Fruit fly (Drosophila melanogaster) whole organism, prepupa: Measurements from ENCODE around the gene Sgs3.

ENCODE experiments used
- CG10669 ChIP-seq: fragments of 200-800 bp; sonication (Bioruptor generic); optimal IDR thresholded peaks from 3 replicates; lab custom pipeline; 2018; ENCODE audit warnings: missing biosample characterization, mild to moderate bottlenecking, missing genetic modification characterization, moderate library complexity
- CG11294 ChIP-seq: fragments of 200-800 bp; sonication (Bioruptor generic); IDR thresholded peaks from 2 replicates; pipeline ENCODE4 v1.3.6; 2022; ENCODE audit warnings: missing biosample characterization, missing genetic modification characterization
- CG11762 ChIP-seq: fragments of 200-800 bp; sonication (Bioruptor generic); optimal IDR thresholded peaks from 3 replicates; lab custom pipeline; 2016; ENCODE audit warnings: missing biosample characterization, missing genetic modification characterization; ENCODE audit not compliant: insufficient read depth
- CG11902 ChIP-seq: fragments of 200-800 bp; sonication (Bioruptor generic); optimal IDR thresholded peaks from 3 replicates; lab custom pipeline; 2016; ENCODE audit warnings: missing biosample characterization, missing genetic modification characterization
- CG15336 ChIP-seq: fragments of 200-800 bp; sonication (Bioruptor generic); IDR thresholded peaks from 2 replicates; pipeline ENCODE4 v1.3.6; 2022; ENCODE audit warnings: missing biosample characterization, missing genetic modification characterization
- CG16779 ChIP-seq: fragments of 200-800 bp; sonication (Bioruptor generic); optimal IDR thresholded peaks from 3 replicates; lab custom pipeline; 2017; ENCODE audit warnings: missing biosample characterization, mild to moderate bottlenecking, missing genetic modification characterization
- CG3032 ChIP-seq: fragments of 200-800 bp; optimal IDR thresholded peaks from 2 replicates; lab custom pipeline; 2019; ENCODE audit warnings: missing biosample characterization, mild to moderate bottlenecking, missing genetic modification characterization, moderate library complexity
- CG31627 ChIP-seq: fragments of 200-800 bp; sonication (Bioruptor generic); optimal IDR thresholded peaks from 3 replicates; lab custom pipeline; 2016; ENCODE audit warnings: missing biosample characterization, missing genetic modification characterization
- CG32006 ChIP-seq: fragments of 200-800 bp; sonication (Bioruptor generic); optimal IDR thresholded peaks from 3 replicates; lab custom pipeline; 2017; ENCODE audit warnings: missing biosample characterization, mild to moderate bottlenecking, missing genetic modification characterization
- CG34406 ChIP-seq: fragments of 200-800 bp; sonication (Bioruptor generic); optimal IDR thresholded peaks from 3 replicates; lab custom pipeline; 2016; ENCODE audit warnings: missing biosample characterization, missing genetic modification characterization
- CG3919 ChIP-seq: fragments of 200-800 bp; sonication (Bioruptor generic); optimal IDR thresholded peaks from 3 replicates; lab custom pipeline; 2016; ENCODE audit warnings: missing biosample characterization, missing genetic modification characterization
- CG4318 ChIP-seq: fragments of 200-800 bp; sonication (Bioruptor generic); optimal IDR thresholded peaks from 3 replicates; lab custom pipeline; 2017; ENCODE audit warnings: missing biosample characterization, mild to moderate bottlenecking, missing genetic modification characterization
- CG6163 ChIP-seq: fragments of 200-800 bp; sonication (Bioruptor generic); IDR thresholded peaks from 3 replicates; pipeline ENCODE4 v1.3.6; 2022; ENCODE audit warnings: missing biosample characterization, missing genetic modification characterization
- CG6792 ChIP-seq: fragments of 200-800 bp; sonication (Bioruptor generic); optimal IDR thresholded peaks from 3 replicates; lab custom pipeline; 2016; ENCODE audit warnings: missing biosample characterization, missing genetic modification characterization
- CG6808 ChIP-seq: fragments of 200-800 bp; sonication (Bioruptor generic); optimal IDR thresholded peaks from 3 replicates; lab custom pipeline; 2017; ENCODE audit warnings: missing biosample characterization, missing genetic modification characterization, mild to moderate bottlenecking, moderate library complexity, missing genetic modification reagents
- CG6854 ChIP-seq: fragments of 200-800 bp; sonication (Bioruptor generic); optimal IDR thresholded peaks from 2 replicates; lab custom pipeline; 2017; ENCODE audit warnings: missing biosample characterization, mild to moderate bottlenecking, missing genetic modification characterization
- CG7368 ChIP-seq: fragments of 200-800 bp; sonication (Bioruptor generic); optimal IDR thresholded peaks from 3 replicates; lab custom pipeline; 2016; ENCODE audit warnings: missing biosample characterization, missing genetic modification characterization
- CG8119 ChIP-seq: fragments of 200-800 bp; sonication (Bioruptor generic); IDR thresholded peaks from 3 replicates; pipeline ENCODE4 v1.3.6; 2022; ENCODE audit warnings: missing biosample characterization, missing genetic modification characterization
- CG9139 ChIP-seq: fragments of 200-800 bp; sonication (Bioruptor generic); optimal IDR thresholded peaks from 3 replicates; lab custom pipeline; 2017; ENCODE audit warnings: missing biosample characterization, mild to moderate bottlenecking, missing genetic modification characterization
- Eip75B ChIP-seq: fragments of 200-800 bp; sonication (Bioruptor generic); optimal IDR thresholded peaks from 3 replicates; lab custom pipeline; 2016; ENCODE audit warnings: missing biosample characterization, missing genetic modification characterization
- Eip78C ChIP-seq: fragments of 200-800 bp; sonication (Bioruptor generic); peaks from one replicate; lab custom pipeline; 2016; ENCODE audit warnings: missing biosample characterization, missing genetic modification characterization
- Eip93F ChIP-seq: fragments of 200-800 bp; sonication (Bioruptor generic); optimal IDR thresholded peaks from 2 replicates; lab custom pipeline; 2016; ENCODE audit warnings: missing biosample characterization, mild to moderate bottlenecking, missing genetic modification characterization
- Ets21C ChIP-seq: fragments of 200-800 bp; sonication (Bioruptor generic); optimal IDR thresholded peaks from 3 replicates; lab custom pipeline; 2016; ENCODE audit warnings: missing biosample characterization, missing genetic modification characterization
- Ets96B ChIP-seq: fragments of 200-800 bp; optimal IDR thresholded peaks from 2 replicates; lab custom pipeline; 2019; ENCODE audit warnings: missing biosample characterization, mild to moderate bottlenecking, missing genetic modification characterization, moderate library complexity
- Gug ChIP-seq: fragments of 200-800 bp; sonication (Bioruptor generic); IDR thresholded peaks from 2 replicates; pipeline ENCODE4 v1.3.6; 2022; ENCODE audit warnings: missing biosample characterization, missing genetic modification characterization
- Hr38 ChIP-seq: sonication (Bioruptor generic); optimal IDR thresholded peaks from 2 replicates; lab custom pipeline; 2016; ENCODE audit warnings: missing biosample characterization, missing genetic modification characterization
- Hr39 ChIP-seq: fragments of 200-800 bp; sonication (Bioruptor generic); optimal IDR thresholded peaks from 2 replicates; lab custom pipeline; 2016; ENCODE audit warnings: missing biosample characterization, missing genetic modification characterization
- Hr4 ChIP-seq: fragments of 200-800 bp; sonication (Bioruptor generic); optimal IDR thresholded peaks from 3 replicates; lab custom pipeline; 2016; ENCODE audit warnings: missing biosample characterization, missing genetic modification characterization
- Lpt ChIP-seq: fragments of 200-800 bp; sonication (Bioruptor generic); optimal IDR thresholded peaks from 3 replicates; lab custom pipeline; 2016; ENCODE audit warnings: missing biosample characterization, missing genetic modification characterization
- Met ChIP-seq: fragments of 200-800 bp; sonication (Bioruptor generic); optimal IDR thresholded peaks from 3 replicates; lab custom pipeline; 2016; ENCODE audit warnings: missing biosample characterization, missing genetic modification characterization
- OdsH ChIP-seq: fragments of 200-800 bp; sonication (Bioruptor generic); optimal IDR thresholded peaks from 3 replicates; lab custom pipeline; 2016; ENCODE audit warnings: missing biosample characterization, missing genetic modification characterization
- Smox ChIP-seq: fragments of 200-800 bp; sonication (Bioruptor generic); optimal IDR thresholded peaks from 3 replicates; lab custom pipeline; 2016; ENCODE audit warnings: missing biosample characterization, missing genetic modification characterization
- Sox102F ChIP-seq: fragments of 200-800 bp; sonication (Bioruptor generic); optimal IDR thresholded peaks from 2 replicates; lab custom pipeline; 2016; ENCODE audit warnings: missing biosample characterization, mild to moderate bottlenecking, missing genetic modification characterization
- achi ChIP-seq: fragments of 200-800 bp; sonication (Bioruptor generic); optimal IDR thresholded peaks from 3 replicates; lab custom pipeline; 2016; ENCODE audit warnings: missing biosample characterization, missing genetic modification characterization
- acj6 ChIP-seq: fragments of 200-800 bp; sonication (Bioruptor generic); optimal IDR thresholded peaks from 3 replicates; lab custom pipeline; 2016; ENCODE audit warnings: missing biosample characterization, missing genetic modification characterization
- cyc ChIP-seq: fragments of 200-800 bp; sonication (Bioruptor generic); optimal IDR thresholded peaks from 3 replicates; lab custom pipeline; 2016; ENCODE audit warnings: missing biosample characterization, missing genetic modification characterization
- dac ChIP-seq: fragments of 200-800 bp; sonication (Bioruptor generic); optimal IDR thresholded peaks from 2 replicates; lab custom pipeline; 2017; ENCODE audit warnings: missing biosample characterization, mild to moderate bottlenecking, missing genetic modification characterization
- eg ChIP-seq: fragments of 200-800 bp; sonication (Bioruptor generic); IDR thresholded peaks from 3 replicates; pipeline ENCODE4 v1.3.6; 2022; ENCODE audit warnings: missing biosample characterization, missing genetic modification characterization
- fd59A ChIP-seq: fragments of 200-800 bp; sonication (Bioruptor generic); optimal IDR thresholded peaks from 2 replicates; lab custom pipeline; 2017; ENCODE audit warnings: missing biosample characterization, mild to moderate bottlenecking, missing genetic modification characterization, missing genetic modification reagents
- fd85E ChIP-seq: fragments of 200-800 bp; sonication (Bioruptor generic); optimal IDR thresholded peaks from 3 replicates; lab custom pipeline; 2016; ENCODE audit warnings: missing biosample characterization, missing genetic modification characterization
- lz ChIP-seq: fragments of 200-800 bp; sonication (Bioruptor generic); optimal IDR thresholded peaks from 3 replicates; lab custom pipeline; 2016; ENCODE audit warnings: missing biosample characterization, missing genetic modification characterization
- net ChIP-seq: fragments of 200-800 bp; sonication (Bioruptor generic); optimal IDR thresholded peaks from 3 replicates; lab custom pipeline; 2016; ENCODE audit warnings: missing biosample characterization, missing genetic modification characterization
- pdm3 ChIP-seq: fragments of 200-800 bp; sonication (Bioruptor generic); optimal IDR thresholded peaks from 3 replicates; lab custom pipeline; 2016; ENCODE audit warnings: missing biosample characterization, missing genetic modification characterization
- salr ChIP-seq, 2 experiments: fragments of 200-800 bp; sonication (Bioruptor generic); optimal IDR thresholded peaks; 3 replicates each; lab custom pipeline; 2016 to 2018; ENCODE audit warnings: missing biosample characterization in 2 of 2, missing genetic modification characterization in 2 of 2, mild to moderate bottlenecking in 1 of 2
- spab ChIP-seq: fragments of 200-800 bp; sonication (Bioruptor generic); optimal IDR thresholded peaks from 2 replicates; lab custom pipeline; 2017; ENCODE audit warnings: missing biosample characterization, mild to moderate bottlenecking, missing genetic modification characterization, missing genetic modification reagents

Gene Sgs3

dm6 chr3L:11483135-11483534, 28.9 kb upstream of the Sgs3 start (continued):
- peak; percentile 28; the same call in 1 of the 2 replicates for TF ChIP-seq Gug
- TF ChIP-seq Ets21C (GFP tag; lab: Kevin White, UChicago): peak; percentile 51
- TF ChIP-seq CG15336 (GFP tag; lab: Robert Waterston, UW): peak; percentile 47; the same call in 1 of the 2 replicates
- TF ChIP-seq CG11902: peak; percentile 16
- peak; percentile 67 for TF ChIP-seq Met
- peak; percentile 76 for TF ChIP-seq CG32006 (GFP tag; lab: Kevin White, UChicago)
- TF ChIP-seq dac (GFP tag; lab: Kevin White, UChicago): peak; percentile 21
- TF ChIP-seq Hr38 (GFP tag; lab: Kevin White, UChicago): no peak
- peak; percentile 67 for TF ChIP-seq fd59A (GFP tag; lab: Kevin White, UChicago)
- peak; percentile 5 for TF ChIP-seq CG6854 (GFP tag; lab: Kevin White, UChicago)
- peak; percentile 66 for TF ChIP-seq achi (GFP tag; lab: Kevin White, UChicago)
- TF ChIP-seq CG9139: no peak
- peak; percentile 49 for TF ChIP-seq cyc (GFP tag; lab: Kevin White, UChicago)
- TF ChIP-seq net (GFP tag; lab: Kevin White, UChicago): peak; percentile 61
- TF ChIP-seq fd85E (GFP tag; lab: Kevin White, UChicago): no peak
- TF ChIP-seq Eip93F (GFP tag; lab: Kevin White, UChicago): no peak
- TF ChIP-seq spab (GFP tag; lab: Kevin White, UChicago): peak; percentile 54

- TF ChIP-seq achi (GFP tag; lab: Kevin White, UChicago): peak; percentile 6
- TF ChIP-seq CG9139: no peak
- TF ChIP-seq net (GFP tag; lab: Kevin White, UChicago): no peak
- TF ChIP-seq CG6792 (GFP tag; lab: Kevin White, UChicago): no peak
- TF ChIP-seq Eip78C (GFP tag; lab: Kevin White, UChicago): peak; percentile 81
- TF ChIP-seq CG31627 (GFP tag; lab: Kevin White, UChicago): no peak
- peak; percentile 3 for TF ChIP-seq Ets96B (tag; lab: Kevin White, UChicago)
- TF ChIP-seq CG3919 (GFP tag; lab: Kevin White, UChicago): peak; percentile 25
- TF ChIP-seq CG6163 (GFP tag; lab: Robert Waterston, UW): no peak
- no peak for TF ChIP-seq Smox (GFP tag; lab: Kevin White, UChicago)
- TF ChIP-seq Eip75B (GFP tag; lab: Kevin White, UChicago): no peak
- no peak for TF ChIP-seq CG4318 (GFP tag; lab: Kevin White, UChicago)
- TF ChIP-seq eg: 0 out of 3 replicates have a peak, but pooled peaks have one; percentile 12
- TF ChIP-seq lz (GFP tag; lab: Kevin White, UChicago): no peak
- no peak for TF ChIP-seq Hr38 (GFP tag; lab: Kevin White, UChicago)
- TF ChIP-seq CG32006 (GFP tag; lab: Kevin White, UChicago): peak; percentile 19
- no peak for TF ChIP-seq CG11902
- TF ChIP-seq CG8119 (GFP tag; lab: Robert Waterston, UW): 0 out of 3 replicates have a peak, but pooled peaks have one; percentile 20
Measured at dm6 chr3L:11484483-11484882, 27.5 kb upstream of the Sgs3 start.

- TF ChIP-seq CG11902: no peak
- TF ChIP-seq Smox (GFP tag; lab: Kevin White, UChicago): peak; percentile 1
- TF ChIP-seq Ets21C (GFP tag; lab: Kevin White, UChicago): no peak
- no peak for TF ChIP-seq CG11762
- TF ChIP-seq CG7368: no peak
- peak; percentile 27 for TF ChIP-seq achi (GFP tag; lab: Kevin White, UChicago)
- TF ChIP-seq CG6792 (GFP tag; lab: Kevin White, UChicago): peak; percentile 10
- no peak for TF ChIP-seq CG16779 (tag; lab: Kevin White, UChicago)
- peak; percentile 42 for TF ChIP-seq acj6 (GFP tag; lab: Kevin White, UChicago)
- TF ChIP-seq CG15336 (GFP tag; lab: Robert Waterston, UW): peak; percentile 53
- TF ChIP-seq CG6808 (GFP tag; lab: Kevin White, UChicago): no peak
- peak; percentile 3 for TF ChIP-seq lz (GFP tag; lab: Kevin White, UChicago)
- peak; percentile 4 for TF ChIP-seq CG34406 (GFP tag; lab: Kevin White, UChicago)
- peak; percentile 41 for TF ChIP-seq OdsH (GFP tag; lab: Kevin White, UChicago)
- peak; percentile 22 for TF ChIP-seq Hr39
- TF ChIP-seq Lpt (GFP tag; lab: Kevin White, UChicago): no peak
- TF ChIP-seq pdm3: peak; percentile 12
- TF ChIP-seq Sox102F (GFP tag; lab: Kevin White, UChicago): no peak
- no peak for TF ChIP-seq cyc (GFP tag; lab: Kevin White, UChicago)
- TF ChIP-seq Eip75B (GFP tag; lab: Kevin White, UChicago): peak; percentile 12
- TF ChIP-seq salr (GFP tag; optimal IDR thresholded peaks at IDR 0.05; lab: Kevin White, UChicago): peak in 1 of 2 experiments; percentile 14
- peak; percentile 21 for TF ChIP-seq CG31627 (GFP tag; lab: Kevin White, UChicago)
- TF ChIP-seq Eip78C (GFP tag; lab: Kevin White, UChicago): peak; percentile 78
- TF ChIP-seq Ets96B (tag; lab: Kevin White, UChicago): peak; percentile 2
- TF ChIP-seq Hr4 (GFP tag; lab: Kevin White, UChicago): peak; percentile 39
- TF ChIP-seq CG10669 (GFP tag; lab: Kevin White, UChicago): peak; percentile 12
- TF ChIP-seq CG3032: no peak
- no peak for TF ChIP-seq CG11294 (GFP tag; lab: Robert Waterston, UW)
- no peak for TF ChIP-seq dac (GFP tag; lab: Kevin White, UChicago)
Measured at dm6 chr3L:11485956-11486609, 25.9 kb upstream of the Sgs3 start.
